Fruit fly (Drosophila melanogaster) whole organism, wandering third instar larva: ENCODE measurements around the gene Fatp1.

Experiments used
- Abd-B ChIP-seq: fragments of >200 bp; optimal IDR thresholded peaks from 2 replicates; lab custom pipeline; 2017; ENCODE audit warnings: missing biosample characterization, missing genetic modification characterization
- CG32264 ChIP-seq: fragments of 200-800 bp; sonication (Bioruptor generic); optimal IDR thresholded peaks from 2 replicates; lab custom pipeline; 2016; ENCODE audit warnings: missing biosample characterization, missing genetic modification characterization
- CrebA ChIP-seq: fragments of 200-800 bp; sonication (Bioruptor generic); optimal IDR thresholded peaks from 2 replicates; lab custom pipeline; 2016; ENCODE audit warnings: missing biosample characterization, mild to moderate bottlenecking, missing genetic modification characterization, borderline replicate concordance
- Dfd ChIP-seq: fragments of >200 bp; optimal IDR thresholded peaks from 2 replicates; lab custom pipeline; 2017; ENCODE audit warnings: missing biosample characterization, missing genetic modification characterization
- Dif ChIP-seq: fragments of 200-275, 200-300 bp; sonication (Bioruptor generic); optimal IDR thresholded peaks from 2 replicates; lab custom pipeline; 2018; ENCODE audit warnings: missing biosample characterization, missing genetic modification characterization; ENCODE audit not compliant: partially characterized antibody
- GATAd ChIP-seq: sonication (Bioruptor generic); optimal IDR thresholded peaks from 2 replicates; lab custom pipeline; 2016; ENCODE audit warnings: missing biosample characterization, missing genetic modification characterization
- HLH106 ChIP-seq: fragments of 200-800 bp; optimal IDR thresholded peaks from 3 replicates; lab custom pipeline; 2019; ENCODE audit warnings: missing biosample characterization, mild to moderate bottlenecking, missing genetic modification characterization, moderate library complexity
- Hr78 ChIP-seq: fragments of >200 bp; optimal IDR thresholded peaks from 2 replicates; lab custom pipeline; 2017; ENCODE audit warnings: missing biosample characterization, missing genetic modification characterization
- Hr83 ChIP-seq: fragments of 200-300 bp; sonication (Bioruptor generic); optimal IDR thresholded peaks from 2 replicates; lab custom pipeline; 2016; ENCODE audit warnings: missing biosample characterization, mild to moderate bottlenecking, missing genetic modification characterization, moderate library complexity; ENCODE audit not compliant: poor library complexity, severe bottlenecking
- Jra ChIP-seq: sonication (Bioruptor generic); optimal IDR thresholded peaks from 2 replicates; lab custom pipeline; 2016; ENCODE audit warnings: missing biosample characterization, missing genetic modification characterization
- Myc ChIP-seq: fragments of >200 bp; optimal IDR thresholded peaks from 2 replicates; lab custom pipeline; 2017
- N ChIP-seq: fragments of >200 bp; optimal IDR thresholded peaks from 2 replicates; lab custom pipeline; 2018; ENCODE audit warnings: missing biosample characterization, missing external identifiers, missing genetic modification characterization
- OdsH ChIP-seq: fragments of 200-800 bp; sonication (Bioruptor generic); optimal IDR thresholded peaks from 2 replicates; lab custom pipeline; 2016; ENCODE audit warnings: missing biosample characterization, mild to moderate bottlenecking, missing genetic modification characterization
- Rel ChIP-seq, 2 experiments: fragments of 200-800 bp; sonication (Bioruptor generic) in 1 of 2; optimal IDR thresholded peaks; 2 replicates in 1 of 2; 3 replicates in 1 of 2; lab custom pipeline; 2016 to 2019; ENCODE audit warnings: mild to moderate bottlenecking in 2 of 2, missing biosample characterization in 2 of 2, missing genetic modification characterization in 2 of 2, moderate library complexity in 1 of 2
- Vsx2 ChIP-seq: fragments of 200-300, 225-300 bp; sonication (Bioruptor generic); optimal IDR thresholded peaks from 2 replicates; lab custom pipeline; 2018; ENCODE audit warnings: missing biosample characterization, missing genetic modification characterization; ENCODE audit not compliant: partially characterized antibody
- br ChIP-seq: fragments of 200-800 bp; sonication (Bioruptor generic); optimal IDR thresholded peaks from 2 replicates; lab custom pipeline; 2016; ENCODE audit warnings: missing biosample characterization, missing genetic modification characterization
- dmrt93B ChIP-seq: fragments of 200-800 bp; sonication (Bioruptor generic); optimal IDR thresholded peaks from 2 replicates; lab custom pipeline; 2018; ENCODE audit warnings: missing biosample characterization, mild to moderate bottlenecking, missing genetic modification characterization
- dsf ChIP-seq: sonication (Bioruptor generic); optimal IDR thresholded peaks from 2 replicates; lab custom pipeline; 2016; ENCODE audit warnings: missing biosample characterization, missing genetic modification characterization, borderline replicate concordance
- ey ChIP-seq: fragments of 200-800 bp; sonication (Bioruptor generic); optimal IDR thresholded peaks from 2 replicates; lab custom pipeline; 2016; ENCODE audit warnings: missing biosample characterization, missing genetic modification characterization
- foxo ChIP-seq, 2 experiments: fragments of 200-800 bp; sonication (Bioruptor generic); optimal IDR thresholded peaks; 2 replicates in 1 of 2; 3 replicates in 1 of 2; lab custom pipeline; 2016 to 2017; ENCODE audit warnings: missing biosample characterization in 2 of 2, missing genetic modification characterization in 2 of 2
- jim ChIP-seq: fragments of 175-275, 200-325 bp; sonication (Bioruptor generic); optimal IDR thresholded peaks from 2 replicates; lab custom pipeline; 2016; ENCODE audit warnings: missing biosample characterization, mild to moderate bottlenecking, missing genetic modification characterization
- lola ChIP-seq: fragments of >200 bp; optimal IDR thresholded peaks from 2 replicates; lab custom pipeline; 2017; ENCODE audit warnings: missing biosample characterization, missing genetic modification characterization
- pan ChIP-seq: fragments of >200 bp; optimal IDR thresholded peaks from 2 replicates; lab custom pipeline; 2017
- psq ChIP-seq: fragments of 200-800 bp; sonication (Bioruptor generic); optimal IDR thresholded peaks from 3 replicates; lab custom pipeline; 2017; ENCODE audit warnings: missing biosample characterization, mild to moderate bottlenecking, missing genetic modification characterization, moderate library complexity
- rgr ChIP-seq: fragments of 200-800 bp; sonication (Bioruptor generic); optimal IDR thresholded peaks from 3 replicates; lab custom pipeline; 2016; ENCODE audit warnings: missing biosample characterization, mild to moderate bottlenecking, missing genetic modification characterization
- sv ChIP-seq: fragments of 200-800 bp; sonication (Bioruptor generic); optimal IDR thresholded peaks from 3 replicates; lab custom pipeline; 2016; ENCODE audit warnings: missing biosample characterization, missing genetic modification characterization
- tai ChIP-seq: sonication (Bioruptor generic); optimal IDR thresholded peaks from 2 replicates; lab custom pipeline; 2016; ENCODE audit warnings: missing biosample characterization, missing genetic modification characterization
- woc ChIP-seq: sonication (Bioruptor generic); optimal IDR thresholded peaks from 2 replicates; lab custom pipeline; 2016; ENCODE audit warnings: missing biosample characterization, mild to moderate bottlenecking, missing genetic modification characterization

Gene Fatp1

DNA sequence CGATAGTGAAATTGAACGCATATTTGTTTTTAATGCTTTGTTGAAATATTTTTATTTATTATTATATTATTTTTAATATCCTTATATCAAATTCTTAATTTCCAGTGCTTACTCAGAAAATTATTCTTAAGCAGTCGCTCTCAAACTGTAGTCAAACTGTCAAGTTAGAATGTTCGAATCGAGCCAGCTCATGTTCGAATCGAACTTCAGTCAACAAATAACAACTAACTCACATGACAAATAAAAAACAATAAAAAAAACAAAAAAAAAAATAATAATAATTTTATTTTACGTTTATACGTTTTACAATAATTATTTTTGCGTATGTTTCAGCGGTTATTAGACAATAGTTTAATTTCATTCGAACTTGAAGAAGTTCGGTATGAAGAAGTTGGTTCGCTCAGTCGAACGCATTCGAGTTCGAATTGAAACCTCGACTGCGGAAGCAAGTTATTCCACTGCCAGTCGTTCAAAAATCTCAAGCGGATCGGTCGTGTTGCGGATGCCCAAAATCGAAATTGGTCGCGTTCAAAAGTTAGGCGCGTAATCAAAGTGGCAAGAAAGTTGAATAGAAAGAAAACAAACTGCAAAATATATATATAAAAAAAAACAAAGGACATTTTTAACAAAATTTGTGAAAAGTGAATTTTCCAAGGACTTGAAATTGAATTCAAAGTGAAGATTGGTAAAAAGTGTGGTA is 27.6 kb upstream of the Fatp1 start, which contains the start of gene Trim9:
TSS of gene Trim9 (plus strand) at position 463 of the 700 bp plus-strand sequence.
- TF ChIP-seq Rel (GFP tag; optimal IDR thresholded peaks at IDR 0.05; lab: Kevin White, UChicago): no peak
- TF ChIP-seq Rel (tag; optimal IDR thresholded peaks at IDR 0.05; lab: Kevin White, UChicago): no peak
- no peak for TF ChIP-seq foxo (GFP tag; optimal IDR thresholded peaks at IDR 0.05; lab: Kevin White, UChicago)
- TF ChIP-seq Jra (GFP tag; lab: Kevin White, UChicago): no peak
- TF ChIP-seq HLH106 (tag; lab: Kevin White, UChicago): no peak
- TF ChIP-seq dmrt93B (GFP tag; lab: Kevin White, UChicago): no peak
- no peak for TF ChIP-seq jim (GFP tag; lab: Kevin White, UChicago)
- no peak for TF ChIP-seq N (GFP tag; lab: Kevin White, UChicago)

DNA sequence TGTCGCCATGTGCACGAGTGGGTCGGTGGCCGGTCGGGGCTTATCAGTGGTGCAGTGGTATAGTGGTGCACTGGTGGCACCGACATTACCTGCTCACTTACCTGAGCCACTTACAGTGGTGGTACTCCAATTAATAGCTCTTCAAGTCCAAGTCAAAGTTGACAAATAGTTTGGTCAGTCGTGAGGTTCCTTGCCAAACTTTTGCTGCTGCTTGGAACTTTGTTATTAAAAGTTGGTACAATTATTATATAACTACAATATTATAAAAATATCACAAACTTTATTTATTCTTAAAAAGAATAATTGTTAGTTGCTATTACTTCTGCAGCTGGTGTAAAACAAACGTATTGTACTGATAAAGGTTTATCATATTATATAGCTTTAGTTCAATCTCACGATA is 27.0 kb upstream of the Fatp1 start:
- TF ChIP-seq br (GFP tag; lab: Kevin White, UChicago) (no peak), Abd-B (no peak), CG32264 (no peak), Dif (no peak)

- no peak for TF ChIP-seq HLH106 (tag; lab: Kevin White, UChicago)
- TF ChIP-seq GATAd (GFP tag; lab: Kevin White, UChicago): no peak
- TF ChIP-seq OdsH (GFP tag; lab: Kevin White, UChicago): no peak
- TF ChIP-seq br (GFP tag; lab: Kevin White, UChicago): no peak
- no peak for TF ChIP-seq CrebA (GFP tag; lab: Kevin White, UChicago)
Observed at dm6 chr2L:10543048-10543752, 26.2 kb upstream of the Fatp1 start.

DNA sequence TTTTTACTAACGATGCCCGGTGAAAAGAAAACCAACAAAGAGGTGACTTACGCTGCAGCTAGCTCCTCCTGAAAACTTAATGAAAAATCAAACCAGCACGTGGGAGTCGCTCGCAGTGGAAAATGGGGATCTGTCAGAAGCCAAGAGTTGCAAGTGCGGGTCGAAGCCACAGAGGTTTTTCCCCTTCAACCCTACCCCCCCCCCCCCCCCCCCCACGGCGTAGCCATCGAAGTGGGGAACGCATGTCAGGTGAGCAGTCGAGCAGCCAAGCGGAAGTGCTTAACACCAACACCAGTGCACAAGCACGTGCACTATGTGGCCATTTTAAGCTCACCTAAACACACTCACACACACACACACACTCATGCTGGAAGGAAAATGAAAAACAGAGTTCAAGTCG is 22.3 kb upstream of the Fatp1 start:
- TF ChIP-seq ey (GFP tag; lab: Kevin White, UChicago): no peak
- peak; percentile 82 for TF ChIP-seq Dfd (GFP tag; lab: Kevin White, UChicago)

dm6 chr2L:10534022-10534421 is 17.0 kb upstream of the Fatp1 start, which contains the start of gene CG18302:
Gene CG18302, plus strand, starts transcription at chr2L:10534322.
- TF ChIP-seq CG32264: no peak
- no peak for TF ChIP-seq rgr (GFP tag; lab: Kevin White, UChicago)
- no peak for TF ChIP-seq GATAd (GFP tag; lab: Kevin White, UChicago)
- no peak for TF ChIP-seq Vsx2 (GFP tag; lab: Kevin White, UChicago)
- TF ChIP-seq dmrt93B (GFP tag; lab: Kevin White, UChicago): no peak
- TF ChIP-seq HLH106 (tag; lab: Kevin White, UChicago): no peak
- no peak for TF ChIP-seq woc (GFP tag; lab: Kevin White, UChicago)
- TF ChIP-seq dsf (GFP tag; lab: Kevin White, UChicago): no peak
- TF ChIP-seq Hr83 (GFP tag; lab: Kevin White, UChicago): no peak
- TF ChIP-seq pan: no peak
- TF ChIP-seq OdsH (GFP tag; lab: Kevin White, UChicago): no peak
- TF ChIP-seq N (GFP tag; lab: Kevin White, UChicago): no peak
- TF ChIP-seq CrebA (GFP tag; lab: Kevin White, UChicago): no peak
- TF ChIP-seq Myc: no peak
- TF ChIP-seq jim (GFP tag; lab: Kevin White, UChicago): no peak
- no peak for TF ChIP-seq Rel (GFP tag; optimal IDR thresholded peaks at IDR 0.05; lab: Kevin White, UChicago)
- TF ChIP-seq Rel (tag; optimal IDR thresholded peaks at IDR 0.05; lab: Kevin White, UChicago): no peak
- TF ChIP-seq Dfd (GFP tag; lab: Kevin White, UChicago): no peak

DNA sequence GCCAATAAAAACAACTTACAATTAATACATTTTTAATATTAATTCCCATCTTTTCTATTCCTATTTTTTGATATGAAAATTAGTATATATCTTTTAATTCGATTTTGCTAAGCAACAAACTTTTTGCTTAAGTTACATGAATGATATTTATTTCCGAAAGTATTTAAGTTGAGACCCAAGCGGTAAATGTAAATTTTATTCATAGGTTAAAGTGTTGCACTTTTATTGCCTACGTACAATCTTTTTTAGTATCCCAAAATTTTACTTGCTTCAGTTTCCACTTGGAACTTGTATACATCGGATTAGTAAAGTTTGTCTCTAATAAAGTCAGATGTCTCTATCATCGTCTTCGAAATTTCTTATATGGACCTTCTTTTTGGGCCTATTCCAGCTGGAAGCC is 14.5 kb upstream of the Fatp1 start, which contains the start of gene CG18301:
TSS of gene CG18301 (plus strand) at position 301 of the 400 bp plus-strand sequence.
- TF ChIP-seq tai (GFP tag; lab: Kevin White, UChicago) (no peak), foxo (GFP tag; optimal IDR thresholded peaks at IDR 0.05; lab: Kevin White, UChicago) (no peak), CG32264 (no peak), lola (GFP tag; lab: Kevin White, UChicago) (no peak), Abd-B (no peak), Hr78 (no peak), Myc (no peak), OdsH (GFP tag; lab: Kevin White, UChicago) (no peak), Jra (GFP tag; lab: Kevin White, UChicago) (no peak), psq (GFP tag; lab: Kevin White, UChicago) (no peak), Rel (GFP tag; optimal IDR thresholded peaks at IDR 0.05; lab: Kevin White, UChicago) (no peak), Rel (tag; optimal IDR thresholded peaks at IDR 0.05; lab: Kevin White, UChicago) (no peak), jim (GFP tag; lab: Kevin White, UChicago) (no peak), dmrt93B (GFP tag; lab: Kevin White, UChicago) (no peak), sv (GFP tag; lab: Kevin White, UChicago) (no peak), N (GFP tag; lab: Kevin White, UChicago) (no peak)
